Worm (Caenorhabditis elegans): ENCODE results near the gene T25B9.5.

Gene T25B9.5

DNA sequence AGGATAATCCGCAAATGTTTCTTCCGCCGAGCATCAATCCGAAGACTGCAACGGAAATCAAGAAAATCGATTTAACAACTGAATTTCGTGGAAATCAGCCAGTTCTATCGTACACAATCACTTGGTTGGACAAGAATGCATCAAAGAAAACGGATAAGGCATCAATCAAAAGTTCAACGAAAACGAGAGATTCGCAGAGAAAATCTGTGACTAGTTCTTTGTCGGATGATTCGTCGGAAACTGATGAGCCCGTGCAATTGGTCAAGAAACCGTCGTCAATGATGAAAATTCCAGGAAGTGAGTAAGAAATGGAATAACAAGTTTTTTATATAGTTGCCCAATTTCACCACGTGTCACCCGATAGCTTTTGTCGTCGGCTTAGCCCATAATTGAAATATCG lies 48.5 kb downstream of the T25B9.5 start, which contains the start of gene R102.6:
Gene R102.6 (minus strand): TSS at position 101 of the 400 bp plus-strand sequence.
- no peak for TF ChIP-seq F10B5.3 (tag; optimal IDR thresholded peaks at IDR 0.05)
- TF ChIP-seq daf-16 (GFP tag; optimal IDR thresholded peaks at IDR 0.05), result no peak
- TF ChIP-seq daf-16 (tag; optimal IDR thresholded peaks at IDR 0.05), result no peak
- TF ChIP-seq ama-1 (optimal IDR thresholded peaks at IDR 0.05), result no peak
- no peak for TF ChIP-seq attf-4 (tag; optimal IDR thresholded peaks at IDR 0.05)
- TF ChIP-seq nhr-48 (tag; optimal IDR thresholded peaks at IDR 0.05), result no peak
- no peak for TF ChIP-seq spr-3 (GFP tag; optimal IDR thresholded peaks at IDR 0.05)
- TF ChIP-seq skn-1 (tag; optimal IDR thresholded peaks at IDR 0.05), result no peak
- no peak for TF ChIP-seq hlh-11 (tag; optimal IDR thresholded peaks at IDR 0.05)
- TF ChIP-seq dmd-9 (GFP tag; IDR thresholded peaks at IDR 0.05), result no peak
- TF ChIP-seq mxl-3 (GFP tag; optimal IDR thresholded peaks at IDR 0.05), result no peak
- TF ChIP-seq nhr-41 (GFP tag; IDR thresholded peaks at IDR 0.05), result no peak
- no peak for TF ChIP-seq Y75B8A.6 (GFP tag; IDR thresholded peaks at IDR 0.05)
- no peak for TF ChIP-seq mxl-2 (GFP tag; conservative IDR thresholded peaks at IDR 0.05)
- TF ChIP-seq F49E8.2 (tag; optimal IDR thresholded peaks at IDR 0.05; ENCODE audit: borderline replicate concordance), result no peak

- TF ChIP-seq ztf-11 (tag; optimal IDR thresholded peaks at IDR 0.05) (no peak), daf-19 (GFP tag; conservative IDR thresholded peaks at IDR 0.05) (no peak), zip-2 (tag; optimal IDR thresholded peaks at IDR 0.05) (no peak), nhr-77 (tag; optimal IDR thresholded peaks at IDR 0.05) (no peak), saeg-2 (GFP tag; IDR thresholded peaks at IDR 0.05) (no peak), F26F4.8 (GFP tag; conservative IDR thresholded peaks at IDR 0.05) (no peak), D1046.2 (GFP tag; IDR thresholded peaks at IDR 0.05) (no peak), ztf-7 (tag; optimal IDR thresholded peaks at IDR 0.05) (no peak), nhr-111 (GFP tag; optimal IDR thresholded peaks at IDR 0.05) (no peak), tra-1 (GFP tag; IDR thresholded peaks at IDR 0.05) (no peak), arid-1 (GFP tag; conservative IDR thresholded peaks at IDR 0.05) (no peak), R02D3.7 (tag; optimal IDR thresholded peaks at IDR 0.05) (no peak), mxl-2 (GFP tag; conservative IDR thresholded peaks at IDR 0.05) (no peak), nhr-25 (tag; optimal IDR thresholded peaks at IDR 0.05; ENCODE audit: borderline replicate concordance, insufficient read depth) (no peak), spr-3 (GFP tag; optimal IDR thresholded peaks at IDR 0.05) (no peak), cey-2 (tag; optimal IDR thresholded peaks at IDR 0.05; ENCODE audit: borderline replicate concordance, insufficient read depth) (no peak), dpl-1 (GFP tag; optimal IDR thresholded peaks at IDR 0.05) (no peak), F10B5.3 (tag; optimal IDR thresholded peaks at IDR 0.05) (no peak), ceh-20 (GFP tag; IDR thresholded peaks at IDR 0.05) (no peak)
Measured at ce11 chrIV:10705176-10705575, 49.4 kb downstream of the T25B9.5 start, which contains the start of gene R102.10. Gene R102.10, plus strand, starts transcription at chrIV:10705476.

Measured in whole organism, L4 larva.